Worm (Caenorhabditis elegans): ENCODE measurements around the gene C08D8.7.

DNA sequence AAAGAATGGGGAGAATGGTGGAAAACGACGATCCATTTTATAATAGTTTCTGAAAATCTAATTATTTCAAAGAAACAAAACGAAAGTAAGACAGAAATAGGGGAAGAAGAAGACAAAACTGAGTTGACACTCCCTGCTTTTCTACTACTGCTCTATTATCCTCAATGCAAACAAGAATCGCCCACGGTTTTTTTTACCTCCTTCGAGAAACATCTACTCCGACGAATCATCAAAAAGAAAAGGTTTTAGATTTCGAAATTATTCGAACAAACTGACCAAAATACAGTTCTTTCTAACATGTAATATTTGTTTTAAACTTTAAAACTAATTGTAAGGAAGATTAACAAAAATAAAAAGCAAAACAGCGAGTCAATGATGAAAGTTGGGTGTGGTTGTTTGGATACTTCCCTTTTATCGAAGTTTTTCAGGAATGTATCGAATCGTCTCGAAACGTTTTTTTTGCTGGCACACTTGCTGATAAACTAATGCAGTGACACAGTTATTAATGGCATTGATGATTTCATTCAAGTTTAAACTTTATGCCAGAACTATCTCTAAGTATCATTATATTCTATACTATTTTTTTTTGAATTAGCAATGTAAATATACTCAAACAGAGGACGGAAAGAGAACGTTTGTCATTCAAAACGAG, 45.0 kb downstream of the C08D8.7 start, which contains the start of gene hsp-17:
- TF ChIP-seq dpl-1 (GFP tag; optimal IDR thresholded peaks at IDR 0.05) (no peak), fos-1 (tag; optimal IDR thresholded peaks at IDR 0.05) (no peak), efl-3 (GFP tag; optimal IDR thresholded peaks at IDR 0.05) (no peak), lsy-2 (tag; optimal IDR thresholded peaks at IDR 0.05) (no peak), nhr-20 (tag; optimal IDR thresholded peaks at IDR 0.05) (no peak), nhr-76 (tag; optimal IDR thresholded peaks at IDR 0.05) (no peak), unc-86 (tag; optimal IDR thresholded peaks at IDR 0.05) (no peak), fkh-10 (GFP tag; optimal IDR thresholded peaks at IDR 0.05) (no peak), ceh-82 (tag; optimal IDR thresholded peaks at IDR 0.05) (no peak), nhr-47 (tag; optimal IDR thresholded peaks at IDR 0.05) (no peak), elt-2 (tag; optimal IDR thresholded peaks at IDR 0.05) (peak; percentile 66), pqm-1 (tag; optimal IDR thresholded peaks at IDR 0.05) (peak; percentile 24)

Measured in whole organism, L1 larva.